Fruit fly (Drosophila melanogaster): ENCODE data around the gene CG8461.

Gene CG8461

DNA sequence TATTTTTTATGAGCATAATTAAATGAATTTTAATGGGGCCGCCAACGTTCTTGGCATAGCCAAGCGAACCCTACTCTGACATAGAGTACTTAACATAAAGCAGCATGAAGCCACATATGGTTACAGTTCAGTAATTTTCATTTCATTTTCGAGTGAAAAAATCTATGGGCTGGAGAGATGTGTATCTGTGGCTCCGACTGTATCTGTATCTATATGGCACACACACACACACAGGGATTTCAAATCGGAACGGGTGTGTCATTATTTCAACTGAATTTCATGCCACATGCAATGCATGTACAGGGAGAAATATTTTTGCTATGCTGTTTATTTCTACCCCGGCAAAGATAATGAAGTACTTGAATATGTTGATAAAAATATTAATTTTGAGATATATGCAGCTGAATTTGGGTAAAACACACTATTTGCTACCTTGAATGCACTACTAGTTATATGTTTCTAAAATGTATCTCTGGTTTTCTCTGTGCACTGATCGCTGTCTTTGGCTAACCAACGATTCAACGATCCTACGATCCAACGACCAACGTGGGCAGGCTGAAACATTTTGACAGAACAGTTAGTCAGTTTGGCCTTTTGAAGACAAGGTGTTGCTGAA lies 46.1 kb downstream of the CG8461 start:
- TF ChIP-seq pan (optimal IDR thresholded peaks at IDR 0.05) (no peak), Dll (optimal IDR thresholded peaks at IDR 0.05) (no peak), usp (GFP tag; optimal IDR thresholded peaks at IDR 0.05) (no peak), EcR (GFP tag; optimal IDR thresholded peaks at IDR 0.05) (no peak), CG8478 (optimal IDR thresholded peaks at IDR 0.05) (no peak), psq (optimal IDR thresholded peaks at IDR 0.05) (no peak)

DNA sequence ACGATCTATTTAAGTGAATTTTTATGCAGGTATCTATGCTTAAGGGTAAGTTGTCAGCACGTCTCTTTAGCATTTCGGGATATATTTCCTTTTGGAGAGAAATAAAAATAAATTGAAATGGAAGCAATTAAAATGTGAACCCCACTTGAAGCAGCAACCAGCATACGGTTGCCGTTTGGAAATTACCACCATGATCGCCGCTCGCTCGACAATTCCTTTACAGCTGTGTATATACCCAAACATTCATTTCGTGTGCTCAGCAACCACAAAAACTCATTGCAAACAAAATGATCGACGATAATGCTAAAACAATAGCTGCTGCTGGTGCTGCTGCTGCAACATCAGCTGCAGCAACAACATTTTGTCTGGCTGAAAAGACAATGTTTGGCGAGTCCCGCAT lies 47.1 kb downstream of the CG8461 start:
- no peak for TF ChIP-seq CG8478 (optimal IDR thresholded peaks at IDR 0.05)

DNA sequence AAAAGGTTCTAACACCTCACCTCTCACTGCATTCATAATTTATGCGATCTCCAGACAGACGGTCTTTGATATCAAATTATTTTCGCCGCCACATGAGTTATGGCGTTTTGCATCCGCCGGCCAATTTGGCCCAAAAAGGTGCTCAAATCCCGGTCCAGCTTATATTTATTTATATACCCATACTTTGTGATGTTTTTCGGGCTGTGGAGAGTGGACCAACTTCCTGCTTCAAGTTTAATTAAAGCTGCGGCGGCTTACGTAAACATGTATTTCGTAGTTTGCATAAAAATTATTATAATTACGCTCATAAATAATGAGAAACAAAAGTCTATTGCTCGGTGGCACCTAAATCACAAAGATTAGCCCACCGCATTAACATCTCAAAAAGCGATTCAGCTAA lies 48.3 kb downstream of the CG8461 start:
- no peak for TF ChIP-seq psq (optimal IDR thresholded peaks at IDR 0.05)
- TF ChIP-seq CG8478 (optimal IDR thresholded peaks at IDR 0.05), result no peak
- no peak for TF ChIP-seq pan (optimal IDR thresholded peaks at IDR 0.05)
- no peak for TF ChIP-seq usp (GFP tag; optimal IDR thresholded peaks at IDR 0.05)
- TF ChIP-seq EcR (GFP tag; optimal IDR thresholded peaks at IDR 0.05), result no peak
- no peak for TF ChIP-seq Dll (optimal IDR thresholded peaks at IDR 0.05)

DNA sequence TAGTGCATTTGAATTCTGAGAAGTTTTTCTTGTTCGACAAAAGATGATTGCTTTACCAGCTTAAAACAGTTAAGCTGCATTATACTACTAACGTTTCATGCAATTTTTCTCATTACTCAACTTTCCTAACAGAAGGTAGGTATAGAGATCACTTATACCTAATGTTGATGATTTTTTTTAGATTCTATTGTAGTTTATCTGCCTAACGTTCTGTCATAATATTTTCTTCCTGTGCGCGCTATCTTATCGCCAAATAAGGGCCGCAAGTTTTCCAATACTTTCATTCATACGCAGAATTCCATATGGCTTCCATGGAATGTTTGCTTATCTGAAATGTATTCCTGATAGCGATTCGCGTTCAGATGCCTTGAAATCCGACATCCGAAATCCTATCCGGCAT lies 49.0 kb downstream of the CG8461 start:
- TF ChIP-seq usp (GFP tag; optimal IDR thresholded peaks at IDR 0.05), result no peak
- TF ChIP-seq pan (optimal IDR thresholded peaks at IDR 0.05), result no peak
- TF ChIP-seq psq (optimal IDR thresholded peaks at IDR 0.05), result no peak
- TF ChIP-seq EcR (GFP tag; optimal IDR thresholded peaks at IDR 0.05), result no peak
- TF ChIP-seq Dll (optimal IDR thresholded peaks at IDR 0.05), result no peak
- TF ChIP-seq CG8478 (optimal IDR thresholded peaks at IDR 0.05), result no peak

DNA sequence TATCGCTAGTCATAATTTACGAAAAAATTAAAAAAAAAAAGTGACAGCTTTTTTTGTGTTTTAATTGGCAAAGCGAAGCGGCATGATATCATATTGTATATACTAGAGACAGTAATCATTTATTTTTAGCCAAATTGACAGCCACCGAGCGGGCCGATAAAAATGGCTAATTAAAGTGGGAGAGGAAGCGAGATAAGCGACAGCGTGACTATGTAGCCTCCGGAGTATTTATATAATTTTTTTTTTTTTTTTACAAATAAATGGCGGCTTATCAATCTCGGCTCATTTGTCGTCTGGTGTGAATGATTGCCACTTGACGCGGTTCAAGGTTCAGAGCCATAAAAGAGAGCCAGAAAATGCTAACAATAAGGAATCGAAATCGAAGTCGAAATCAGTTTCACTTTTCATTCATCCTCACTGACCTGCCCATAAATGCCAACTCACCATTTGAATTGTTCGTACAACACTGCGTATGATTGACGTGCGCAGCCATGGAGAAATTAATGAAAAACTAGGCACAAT lies 50.5 kb downstream of the CG8461 start:
- TF ChIP-seq CG8478 (optimal IDR thresholded peaks at IDR 0.05) (no peak), Dll (optimal IDR thresholded peaks at IDR 0.05) (no peak), usp (GFP tag; optimal IDR thresholded peaks at IDR 0.05) (no peak), EcR (GFP tag; optimal IDR thresholded peaks at IDR 0.05) (no peak), psq (optimal IDR thresholded peaks at IDR 0.05) (no peak), pan (optimal IDR thresholded peaks at IDR 0.05) (no peak)

Measured in whole organism.